Worm (Caenorhabditis elegans) whole organism, early embryonic: ENCODE results near the gene spp-12.

Experiments
- B0310.2 ChIP-seq: sonication (generic microtip); optimal IDR thresholded peaks from 2 replicates; lab custom pipeline; 2016; ENCODE audit warnings: mild to moderate bottlenecking, missing genetic modification characterization, missing compliant biosample characterization
- F13C5.2 ChIP-seq: sonication (generic microtip); optimal IDR thresholded peaks from 2 replicates; lab custom pipeline; 2017; ENCODE audit warnings: mild to moderate bottlenecking, missing genetic modification characterization, inconsistent platforms, missing compliant biosample characterization
- aly-1 ChIP-seq: sonication (generic microtip); optimal IDR thresholded peaks from 2 replicates; lab custom pipeline; 2016; ENCODE audit warnings: missing genetic modification characterization, missing compliant biosample characterization
- ama-1 ChIP-seq: fragments of 150-350 bp; optimal IDR thresholded peaks from 2 replicates; lab custom pipeline; 2014
- ceh-13 ChIP-seq: fragments of 200-800 bp; sonication (Bioruptor generic); optimal IDR thresholded peaks from 2 replicates; lab custom pipeline; 2018; ENCODE audit warnings: mild to moderate bottlenecking, missing genetic modification characterization, missing compliant biosample characterization
- ceh-36 ChIP-seq: sonication (generic microtip); optimal IDR thresholded peaks from 2 replicates; lab custom pipeline; 2016; ENCODE audit warnings: missing genetic modification characterization, inconsistent platforms, missing compliant biosample characterization
- ets-7 ChIP-seq: sonication (generic microtip); optimal IDR thresholded peaks from 2 replicates; lab custom pipeline; 2016; ENCODE audit warnings: missing genotype, missing genetic modification characterization, missing compliant biosample characterization
- flt-1 ChIP-seq: fragments of 200-800 bp; sonication (Bioruptor generic); IDR thresholded peaks from 2 replicates; pipeline ENCODE4 v1.3.6; 2022; ENCODE audit warnings: missing genetic modification characterization, missing compliant biosample characterization
- hmbx-1 ChIP-seq: sonication (generic microtip); optimal IDR thresholded peaks from 2 replicates; lab custom pipeline; 2016; ENCODE audit warnings: mild to moderate bottlenecking, missing genetic modification characterization, missing compliant biosample characterization
- hmg-4 ChIP-seq: fragments of 200-800 bp; sonication (Bioruptor generic); optimal IDR thresholded peaks from 2 replicates; lab custom pipeline; 2018; ENCODE audit warnings: mild to moderate bottlenecking, missing genetic modification characterization, missing compliant biosample characterization
- hnd-1 ChIP-seq: sonication (generic microtip); optimal IDR thresholded peaks from 2 replicates; lab custom pipeline; 2016; ENCODE audit warnings: missing genetic modification characterization, missing compliant biosample characterization
- pes-1 ChIP-seq: fragments of 200-800 bp; sonication (Bioruptor generic); IDR thresholded peaks from 2 replicates; pipeline ENCODE4 v1.3.6; 2022; ENCODE audit warnings: missing genetic modification reagents, missing genetic modification characterization, missing compliant biosample characterization
- scrt-1 ChIP-seq: fragments of 200-800 bp; sonication (Bioruptor generic); IDR thresholded peaks from 2 replicates; pipeline ENCODE4 v1.3.6; 2022; ENCODE audit warnings: missing genetic modification characterization, missing compliant biosample characterization
- sea-1 ChIP-seq: fragments of 200-800 bp; sonication (Bioruptor generic); conservative IDR thresholded peaks from 2 replicates; pipeline ENCODE4 v1.3.6; 2022; ENCODE audit warnings: missing genetic modification characterization, missing compliant biosample characterization
- tbx-11 ChIP-seq: fragments of 200-800 bp; sonication (Bioruptor generic); IDR thresholded peaks from 2 replicates; pipeline ENCODE4 v1.3.6; 2022; ENCODE audit warnings: missing genetic modification characterization, missing compliant biosample characterization
- tbx-37 ChIP-seq: fragments of 200-800 bp; sonication (Bioruptor generic); conservative IDR thresholded peaks from 2 replicates; pipeline ENCODE4 v1.3.6; 2022; ENCODE audit warnings: missing genetic modification reagents, missing genetic modification characterization, missing compliant biosample characterization
- tra-4 ChIP-seq: sonication (generic microtip); optimal IDR thresholded peaks from 2 replicates; lab custom pipeline; 2017; ENCODE audit warnings: missing genetic modification characterization, missing compliant biosample characterization

The spp-12 gene

DNA sequence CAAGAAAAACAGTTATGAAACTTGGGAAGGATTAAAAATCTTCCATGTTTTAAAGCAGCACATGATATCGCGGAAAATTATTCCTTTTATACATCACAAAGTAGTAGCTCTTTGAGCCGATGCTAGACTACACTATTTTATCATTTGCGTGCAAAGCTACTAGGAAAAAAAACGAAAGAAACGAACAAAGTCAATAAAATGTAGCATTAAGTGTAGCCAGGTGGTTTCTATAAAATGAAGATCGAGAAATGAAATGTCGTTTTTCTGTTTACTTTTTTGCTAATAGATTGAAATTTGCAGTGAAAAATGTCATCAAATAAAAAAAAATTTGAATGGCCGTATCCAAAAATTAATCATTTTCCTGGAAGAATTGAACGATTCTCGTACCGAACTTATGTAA lies 16.7 kb upstream of the spp-12 start, which contains the start of gene cpt-5:
Gene cpt-5, plus strand, starts transcription at position 301 of the 400 bp plus-strand sequence.
- no peak for TF ChIP-seq aly-1 (tag; lab: Kevin White, UChicago)
- TF ChIP-seq hmbx-1 (tag; lab: Kevin White, UChicago) = no peak
- TF ChIP-seq F13C5.2 = no peak
- no peak for TF ChIP-seq pes-1 (GFP tag; lab: Robert Waterston, UW)
- TF ChIP-seq scrt-1 (GFP tag; lab: Robert Waterston, UW) = no peak
- TF ChIP-seq flt-1 (GFP tag; lab: Robert Waterston, UW) = no peak
- no peak for TF ChIP-seq ceh-36
- no peak for TF ChIP-seq tbx-11 (GFP tag; lab: Robert Waterston, UW)
- no peak for TF ChIP-seq ceh-13 (GFP tag; lab: Kevin White, UChicago)
- no peak for TF ChIP-seq hnd-1
- no peak for TF ChIP-seq ets-7 (tag; lab: Kevin White, UChicago)
- no peak for TF ChIP-seq B0310.2 (tag; lab: Kevin White, UChicago)
- no peak for TF ChIP-seq tra-4 (tag; lab: Kevin White, UChicago)
- no peak for TF ChIP-seq ama-1 (lab: Kevin White, UChicago)
- TF ChIP-seq tbx-37 (GFP tag; lab: Robert Waterston, UW) = no peak
- no peak for TF ChIP-seq hmg-4
- TF ChIP-seq sea-1 = no peak

DNA sequence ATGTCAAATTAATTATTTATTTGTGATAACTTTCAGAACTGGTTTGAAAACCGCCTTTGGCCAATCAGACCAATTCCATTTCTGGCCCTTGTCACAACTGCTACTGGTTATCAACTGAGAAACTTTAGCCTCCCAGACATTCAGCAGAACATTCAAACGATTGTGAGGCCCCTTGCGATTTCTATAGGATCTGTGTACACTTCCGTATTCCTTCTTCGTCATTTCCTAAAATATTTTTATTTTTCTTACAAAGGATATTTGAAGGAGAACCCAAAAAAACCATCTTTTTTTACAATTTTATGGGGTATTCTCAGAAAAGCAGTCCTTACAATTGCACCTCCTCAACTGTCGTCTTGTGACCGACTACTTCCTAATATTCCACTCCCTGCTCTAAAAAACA lies 16.3 kb upstream of the spp-12 start:
- TF ChIP-seq hmbx-1 (tag; lab: Kevin White, UChicago) (no peak), scrt-1 (GFP tag; lab: Robert Waterston, UW) (no peak), ets-7 (tag; lab: Kevin White, UChicago) (no peak), hnd-1 (no peak), pes-1 (GFP tag; lab: Robert Waterston, UW) (no peak), aly-1 (tag; lab: Kevin White, UChicago) (no peak), flt-1 (GFP tag; lab: Robert Waterston, UW) (no peak), hmg-4 (no peak), ama-1 (lab: Kevin White, UChicago) (no peak), B0310.2 (tag; lab: Kevin White, UChicago) (no peak), ceh-13 (GFP tag; lab: Kevin White, UChicago) (no peak)

- TF ChIP-seq hnd-1 = no peak
- no peak for TF ChIP-seq tbx-11 (GFP tag; lab: Robert Waterston, UW)
- no peak for TF ChIP-seq aly-1 (tag; lab: Kevin White, UChicago)
- no peak for TF ChIP-seq F13C5.2
- TF ChIP-seq tra-4 (tag; lab: Kevin White, UChicago) = no peak
- TF ChIP-seq ceh-13 (GFP tag; lab: Kevin White, UChicago) = no peak
- no peak for TF ChIP-seq flt-1 (GFP tag; lab: Robert Waterston, UW)
- TF ChIP-seq tbx-37 (GFP tag; lab: Robert Waterston, UW) = no peak
- no peak for TF ChIP-seq sea-1
- TF ChIP-seq ceh-36 = no peak
- no peak for TF ChIP-seq B0310.2 (tag; lab: Kevin White, UChicago)
- no peak for TF ChIP-seq ama-1 (lab: Kevin White, UChicago)
- TF ChIP-seq ets-7 (tag; lab: Kevin White, UChicago) = no peak
- TF ChIP-seq hmg-4 = no peak
- no peak for TF ChIP-seq hmbx-1 (tag; lab: Kevin White, UChicago)
- no peak for TF ChIP-seq scrt-1 (GFP tag; lab: Robert Waterston, UW)
- TF ChIP-seq pes-1 (GFP tag; lab: Robert Waterston, UW) = no peak
Observed at ce11 chrV:13876529-13876928, 13.1 kb upstream of the spp-12 start, which contains the start of gene T22G5.1. Gene T22G5.1 (plus strand): TSS chrV:13876829.

ce11 chrV:13878226-13878625 lies 11.4 kb upstream of the spp-12 start:
- TF ChIP-seq tra-4 (tag; lab: Kevin White, UChicago) (no peak), ceh-13 (GFP tag; lab: Kevin White, UChicago) (no peak), B0310.2 (tag; lab: Kevin White, UChicago) (no peak), scrt-1 (GFP tag; lab: Robert Waterston, UW) (no peak), F13C5.2 (no peak)

ce11 chrV:13879241-13879640 lies 10.4 kb upstream of the spp-12 start, which contains the start of gene lbp-7:
Gene lbp-7 (plus strand): TSS chrV:13879552.
- TF ChIP-seq pes-1 (GFP tag; lab: Robert Waterston, UW) = no peak
- TF ChIP-seq tbx-37 (GFP tag; lab: Robert Waterston, UW) = no peak
- no peak for TF ChIP-seq sea-1
- TF ChIP-seq tra-4 (tag; lab: Kevin White, UChicago) = no peak
- no peak for TF ChIP-seq flt-1 (GFP tag; lab: Robert Waterston, UW)
- no peak for TF ChIP-seq ceh-36
- no peak for TF ChIP-seq ets-7 (tag; lab: Kevin White, UChicago)
- TF ChIP-seq hmg-4 = no peak
- TF ChIP-seq ceh-13 (GFP tag; lab: Kevin White, UChicago) = no peak
- TF ChIP-seq B0310.2 (tag; lab: Kevin White, UChicago) = no peak
- no peak for TF ChIP-seq ama-1 (lab: Kevin White, UChicago)
- no peak for TF ChIP-seq hmbx-1 (tag; lab: Kevin White, UChicago)
- no peak for TF ChIP-seq hnd-1
- no peak for TF ChIP-seq tbx-11 (GFP tag; lab: Robert Waterston, UW)
- TF ChIP-seq scrt-1 (GFP tag; lab: Robert Waterston, UW) = no peak
- no peak for TF ChIP-seq aly-1 (tag; lab: Kevin White, UChicago)

- no peak for TF ChIP-seq tra-4 (tag; lab: Kevin White, UChicago)
- TF ChIP-seq ceh-13 (GFP tag; lab: Kevin White, UChicago) = no peak
- TF ChIP-seq ama-1 (lab: Kevin White, UChicago) = no peak
- TF ChIP-seq flt-1 (GFP tag; lab: Robert Waterston, UW) = no peak
- TF ChIP-seq tbx-37 (GFP tag; lab: Robert Waterston, UW) = no peak
- no peak for TF ChIP-seq ceh-36
- TF ChIP-seq hmg-4 = no peak
- no peak for TF ChIP-seq sea-1
- no peak for TF ChIP-seq scrt-1 (GFP tag; lab: Robert Waterston, UW)
- TF ChIP-seq pes-1 (GFP tag; lab: Robert Waterston, UW) = no peak
- TF ChIP-seq aly-1 (tag; lab: Kevin White, UChicago) = no peak
- TF ChIP-seq hmbx-1 (tag; lab: Kevin White, UChicago) = no peak
- TF ChIP-seq ets-7 (tag; lab: Kevin White, UChicago) = no peak
Observed at ce11 chrV:13880163-13880562, 9.5 kb upstream of the spp-12 start.

DNA sequence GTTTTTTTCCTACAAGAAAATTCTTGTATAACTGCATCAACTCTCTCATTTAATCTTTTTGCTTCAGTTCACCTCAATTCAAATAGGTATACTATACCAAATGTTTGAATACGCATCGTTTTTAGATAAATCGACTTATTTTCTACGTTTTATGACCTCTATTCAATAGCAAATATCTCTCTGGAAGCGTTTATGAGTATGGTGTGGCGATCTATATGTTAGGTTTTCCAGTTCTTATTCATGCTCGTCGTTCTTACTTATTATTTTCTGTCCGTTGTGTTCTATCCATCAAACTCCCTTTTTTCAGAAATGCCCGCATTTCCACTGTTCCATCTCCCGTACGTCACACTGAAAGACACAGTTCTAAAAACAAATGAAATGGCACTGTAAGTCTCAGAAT lies 9.0 kb upstream of the spp-12 start, which contains the start of gene T22G5.3:
Gene T22G5.3, plus strand, starts transcription at position 301 of the 400 bp plus-strand sequence.
- TF ChIP-seq hmg-4 (no peak), tra-4 (tag; lab: Kevin White, UChicago) (no peak), B0310.2 (tag; lab: Kevin White, UChicago) (no peak), sea-1 (no peak), tbx-11 (GFP tag; lab: Robert Waterston, UW) (no peak), pes-1 (GFP tag; lab: Robert Waterston, UW) (no peak), hmbx-1 (tag; lab: Kevin White, UChicago) (no peak), F13C5.2 (no peak)
